Worm (Caenorhabditis elegans) whole organism, L1 larva: Measurements from ENCODE around the gene sel-13.

ENCODE experiments used
- grh-1 ChIP-seq: fragments of 200-800 bp; sonication (Bioruptor generic); IDR thresholded peaks from 2 replicates; pipeline ENCODE4 v1.3.6; 2022; ENCODE audit warnings: missing genetic modification reagents, missing genetic modification characterization, missing compliant biosample characterization
- lin-39 ChIP-seq: fragments of 150-350 bp; optimal IDR thresholded peaks from 2 replicates; lab custom pipeline; 2014; ENCODE audit warnings: missing biosample characterization, missing genetic modification reagents, missing genetic modification characterization
- mep-1 ChIP-seq: fragments of 150-350 bp; optimal IDR thresholded peaks from 2 replicates; lab custom pipeline; 2014; ENCODE audit warnings: missing biosample characterization, missing genetic modification characterization
- pqm-1 ChIP-seq: sonication (generic microtip); optimal IDR thresholded peaks from 3 replicates; lab custom pipeline; 2017; ENCODE audit warnings: missing biosample characterization, missing genetic modification characterization
- snpc-4 ChIP-seq: fragments of 150-350 bp; optimal IDR thresholded peaks from 2 replicates; lab custom pipeline; 2014; ENCODE audit warnings: missing biosample characterization, missing genetic modification characterization

- TF ChIP-seq mep-1 (tag; lab: Kevin White, UChicago) = no peak
- no peak for TF ChIP-seq grh-1 (GFP tag; lab: Robert Waterston, UW)
- TF ChIP-seq snpc-4 (tag; lab: Kevin White, UChicago) = no peak
- TF ChIP-seq lin-39 = no peak
- no peak for TF ChIP-seq pqm-1 (tag; lab: Kevin White, UChicago)
Measured at ce11 chrIII:4740820-4741219, 40.8 kb upstream of the sel-13 start.
